Fruit fly (Drosophila melanogaster): ENCODE measurements around the gene nrv2.

The nrv2 gene

dm6 chr2L:6830264-6830729 lies 31.6 kb upstream of the nrv2 start (continued):
- TF ChIP-seq ATbp (GFP tag; optimal IDR thresholded peaks at IDR 0.05) (peak; percentile 7), Ets97D (GFP tag; optimal IDR thresholded peaks at IDR 0.05) (no peak), CG16813 (GFP tag; IDR thresholded peaks at IDR 0.05; ENCODE audit: partially characterized antibody) (no peak), CG13775 (GFP tag; optimal IDR thresholded peaks at IDR 0.05) (peak; percentile 62), stwl (tag; optimal IDR thresholded peaks at IDR 0.05) (no peak), Ets65A (GFP tag) (peak; percentile 54), fru (optimal IDR thresholded peaks at IDR 0.05) (no peak), abd-A (tag; optimal IDR thresholded peaks at IDR 0.05) (no peak), CG2202 (tag; optimal IDR thresholded peaks at IDR 0.05) (peak; percentile 27), Hr78 (GFP tag; optimal IDR thresholded peaks at IDR 0.05) (peak in 1 of 2 experiments; percentile 34), en (GFP tag; optimal IDR thresholded peaks at IDR 0.05) (peak; percentile 17), MESR4 (GFP tag; optimal IDR thresholded peaks at IDR 0.05) (no peak), TFAM (GFP tag; optimal IDR thresholded peaks at IDR 0.05) (no peak), sd (tag; optimal IDR thresholded peaks at IDR 0.05) (no peak), CG11723 (GFP tag; optimal IDR thresholded peaks at IDR 0.05) (peak; percentile 18), CG6791 (GFP tag; IDR thresholded peaks at IDR 0.05; ENCODE audit: partially characterized antibody) (no peak), psq (GFP tag; optimal IDR thresholded peaks at IDR 0.05) (no peak), CG16863 (GFP tag; optimal IDR thresholded peaks at IDR 0.05) (no peak), CG17912 (GFP tag; optimal IDR thresholded peaks at IDR 0.05) (no peak), her (GFP tag; optimal IDR thresholded peaks at IDR 0.05) (no peak), CG11456 (GFP tag; IDR thresholded peaks at IDR 0.05) (no peak), br (optimal IDR thresholded peaks at IDR 0.05) (no peak), mam (GFP tag; optimal IDR thresholded peaks at IDR 0.05) (no peak), lola (GFP tag; optimal IDR thresholded peaks at IDR 0.05) (peak in 1 of 3 experiments; percentile 91), GATAe (GFP tag; conservative IDR thresholded peaks at IDR 0.05) (no peak), CG17802 (tag; optimal IDR thresholded peaks at IDR 0.05) (no peak), CG7271 (tag; optimal IDR thresholded peaks at IDR 0.05) (no peak), kah (GFP tag; optimal IDR thresholded peaks at IDR 0.05) (no peak), CG4617 (GFP tag; optimal IDR thresholded peaks at IDR 0.05; ENCODE audit: borderline replicate concordance) (no peak), CG32772 (GFP tag; IDR thresholded peaks at IDR 0.05) (peak; percentile 30; the same call in 1 of the 2 replicates), CG1024 (GFP tag; IDR thresholded peaks at IDR 0.05) (no peak), chif (GFP tag; optimal IDR thresholded peaks at IDR 0.05) (peak in 1 of 2 experiments; percentile 9), Taf1 (GFP tag; IDR thresholded peaks at IDR 0.05) (no peak), Fer3 (tag; optimal IDR thresholded peaks at IDR 0.05) (no peak), hkb (optimal IDR thresholded peaks at IDR 0.05) (no peak), hkb (GFP tag; IDR thresholded peaks at IDR 0.05) (peak; percentile 59), Max (GFP tag; optimal IDR thresholded peaks at IDR 0.05) (peak; percentile 28), nmo (GFP tag; optimal IDR thresholded peaks at IDR 0.05) (peak; percentile 68), Trl (optimal IDR thresholded peaks at IDR 0.05) (no peak), Trl (GFP tag; optimal IDR thresholded peaks at IDR 0.05) (peak; percentile 11), pum (GFP tag; optimal IDR thresholded peaks at IDR 0.05) (peak; percentile 20), Dbx (GFP tag; IDR thresholded peaks at IDR 0.05) (no peak), lbe (GFP tag; optimal IDR thresholded peaks at IDR 0.05) (no peak), ems (GFP tag; optimal IDR thresholded peaks at IDR 0.05) (no peak), CG14667 (GFP tag; IDR thresholded peaks at IDR 0.05) (no peak), Spps (tag; optimal IDR thresholded peaks at IDR 0.05) (peak; percentile 28), CrebB (tag; optimal IDR thresholded peaks at IDR 0.05) (no peak), unc-4 (GFP tag; IDR thresholded peaks at IDR 0.05; ENCODE audit: partially characterized antibody) (no peak), inv (GFP tag; IDR thresholded peaks at IDR 0.05; ENCODE audit: partially characterized antibody) (no peak), CG4328 (GFP tag; optimal IDR thresholded peaks at IDR 0.05) (no peak), CG10565 (GFP tag; optimal IDR thresholded peaks at IDR 0.05) (no peak), corto (GFP tag; optimal IDR thresholded peaks at IDR 0.05) (no peak)
